Worm (Caenorhabditis elegans) whole organism, L4/young adult: ENCODE data around the gene bcat-1.

Source experiments
- W03F9.2 ChIP-seq: fragments of 150-350 bp; optimal IDR thresholded peaks from 2 replicates; lab custom pipeline; 2014; ENCODE audit warnings: missing biosample characterization, missing genetic modification characterization
- dao-5 ChIP-seq: sonication (generic microtip); optimal IDR thresholded peaks from 2 replicates; lab custom pipeline; 2016; ENCODE audit warnings: missing genotype, missing genetic modification characterization, moderate library complexity, missing compliant biosample characterization
- him-1 ChIP-seq: sonication (generic microtip); optimal IDR thresholded peaks from 2 replicates; lab custom pipeline; 2016; ENCODE audit warnings: missing genotype, missing genetic modification reagents, missing genetic modification characterization, missing compliant biosample characterization

- TF ChIP-seq W03F9.2 (tag; lab: Kevin White, UChicago), result no peak
- TF ChIP-seq dao-5, result no peak
- no peak for TF ChIP-seq him-1
Observed at ce11 chrX:12834848-12835247, 42.4 kb upstream of the bcat-1 start.
